Worm (Caenorhabditis elegans): ENCODE data around the gene cct-1.

cct-1 gene

ce11 chrII:8225914-8226313 lies 40.7 kb downstream of the cct-1 start:
- TF ChIP-seq him-1 (tag; optimal IDR thresholded peaks at IDR 0.05) (no peak), W03F9.2 (tag; optimal IDR thresholded peaks at IDR 0.05) (no peak), dao-5 (tag; optimal IDR thresholded peaks at IDR 0.05) (no peak)

ce11 chrII:8226475-8226874 lies 41.2 kb downstream of the cct-1 start:
- TF ChIP-seq him-1 (tag; optimal IDR thresholded peaks at IDR 0.05) (no peak), dao-5 (tag; optimal IDR thresholded peaks at IDR 0.05) (no peak), W03F9.2 (tag; optimal IDR thresholded peaks at IDR 0.05) (no peak)

ce11 chrII:8230976-8231375 lies 45.7 kb downstream of the cct-1 start, which contains the start of gene M110.9:
TSS of gene M110.9 (plus strand) at chrII:8231276.
- TF ChIP-seq W03F9.2 (tag; optimal IDR thresholded peaks at IDR 0.05) = no peak
- TF ChIP-seq him-1 (tag; optimal IDR thresholded peaks at IDR 0.05) = no peak
- no peak for TF ChIP-seq dao-5 (tag; optimal IDR thresholded peaks at IDR 0.05)

ce11 chrII:8232489-8232888 lies 47.2 kb downstream of the cct-1 start, which contains the start of gene M110.7:
TSS of gene M110.7 (plus strand) at chrII:8232789.
- no peak for TF ChIP-seq W03F9.2 (tag; optimal IDR thresholded peaks at IDR 0.05)
- no peak for TF ChIP-seq him-1 (tag; optimal IDR thresholded peaks at IDR 0.05)
- no peak for TF ChIP-seq dao-5 (tag; optimal IDR thresholded peaks at IDR 0.05)
